Worm (Caenorhabditis elegans): ENCODE results near the gene K02F6.6.

K02F6.6 gene

ce11 chrII:2530496-2530895 is at the start of gene K02F6.6:
K02F6.6 (plus strand) TSS chrII:2530796.
- TF ChIP-seq T22C8.4 (GFP tag; IDR thresholded peaks at IDR 0.05) (no peak), ztf-29 (GFP tag; IDR thresholded peaks at IDR 0.05) (no peak), ztf-23 (GFP tag; IDR thresholded peaks at IDR 0.05) (no peak), klf-2 (GFP tag; conservative IDR thresholded peaks at IDR 0.05) (no peak), med-1 (GFP tag; optimal IDR thresholded peaks at IDR 0.05; ENCODE audit: insufficient read depth) (no peak), ref-1 (GFP tag; conservative IDR thresholded peaks at IDR 0.05) (no peak), cog-1 (tag; optimal IDR thresholded peaks at IDR 0.05) (no peak), tab-1 (GFP tag; IDR thresholded peaks at IDR 0.05) (no peak), flt-1 (GFP tag; IDR thresholded peaks at IDR 0.05) (no peak)

ce11 chrII:2481621-2482020 is 49.0 kb upstream of the K02F6.6 start, which contains the start of gene F53G2.2:
F53G2.2 (plus strand) TSS chrII:2481921.
- TF ChIP-seq ref-1 (GFP tag; conservative IDR thresholded peaks at IDR 0.05) (no peak), ztf-23 (GFP tag; IDR thresholded peaks at IDR 0.05) (no peak), ztf-29 (GFP tag; IDR thresholded peaks at IDR 0.05) (no peak), med-1 (GFP tag; optimal IDR thresholded peaks at IDR 0.05; ENCODE audit: insufficient read depth) (no peak), tab-1 (GFP tag; IDR thresholded peaks at IDR 0.05) (no peak), T22C8.4 (GFP tag; IDR thresholded peaks at IDR 0.05) (no peak), cog-1 (tag; optimal IDR thresholded peaks at IDR 0.05) (no peak), flt-1 (GFP tag; IDR thresholded peaks at IDR 0.05) (no peak), klf-2 (GFP tag; conservative IDR thresholded peaks at IDR 0.05) (no peak)

ce11 chrII:2483507-2483906 is 47.1 kb upstream of the K02F6.6 start, which contains the start of gene F53G2.13:
F53G2.13 (plus strand) TSS chrII:2483807.
- TF ChIP-seq ztf-23 (GFP tag; IDR thresholded peaks at IDR 0.05) (no peak), ztf-29 (GFP tag; IDR thresholded peaks at IDR 0.05) (no peak), med-1 (GFP tag; optimal IDR thresholded peaks at IDR 0.05; ENCODE audit: insufficient read depth) (no peak), klf-2 (GFP tag; conservative IDR thresholded peaks at IDR 0.05) (no peak), cog-1 (tag; optimal IDR thresholded peaks at IDR 0.05) (no peak), flt-1 (GFP tag; IDR thresholded peaks at IDR 0.05) (no peak)

- TF ChIP-seq ref-1 (GFP tag; conservative IDR thresholded peaks at IDR 0.05) (no peak), flt-1 (GFP tag; IDR thresholded peaks at IDR 0.05) (no peak), cog-1 (tag; optimal IDR thresholded peaks at IDR 0.05) (no peak), ztf-23 (GFP tag; IDR thresholded peaks at IDR 0.05) (no peak), med-1 (GFP tag; optimal IDR thresholded peaks at IDR 0.05; ENCODE audit: insufficient read depth) (no peak), T22C8.4 (GFP tag; IDR thresholded peaks at IDR 0.05) (no peak), klf-2 (GFP tag; conservative IDR thresholded peaks at IDR 0.05) (no peak), ztf-29 (GFP tag; IDR thresholded peaks at IDR 0.05) (no peak), tab-1 (GFP tag; IDR thresholded peaks at IDR 0.05) (no peak)
Measured at ce11 chrII:2488386-2488785, 42.2 kb upstream of the K02F6.6 start, which contains the start of gene F53G2.1. F53G2.1 (plus strand) TSS chrII:2488686.

- TF ChIP-seq tab-1 (GFP tag; IDR thresholded peaks at IDR 0.05) (no peak), ref-1 (GFP tag; conservative IDR thresholded peaks at IDR 0.05) (no peak), cog-1 (tag; optimal IDR thresholded peaks at IDR 0.05) (no peak), med-1 (GFP tag; optimal IDR thresholded peaks at IDR 0.05; ENCODE audit: insufficient read depth) (no peak), T22C8.4 (GFP tag; IDR thresholded peaks at IDR 0.05) (no peak), ztf-23 (GFP tag; IDR thresholded peaks at IDR 0.05) (no peak), flt-1 (GFP tag; IDR thresholded peaks at IDR 0.05) (no peak), ztf-29 (GFP tag; IDR thresholded peaks at IDR 0.05) (no peak), klf-2 (GFP tag; conservative IDR thresholded peaks at IDR 0.05) (no peak)
Measured at ce11 chrII:2503703-2504430, 26.7 kb upstream of the K02F6.6 start.

- no peak for TF ChIP-seq ztf-23 (GFP tag; IDR thresholded peaks at IDR 0.05)
- TF ChIP-seq cog-1 (tag; optimal IDR thresholded peaks at IDR 0.05) = no peak
- TF ChIP-seq ref-1 (GFP tag; conservative IDR thresholded peaks at IDR 0.05) = no peak
- no peak for TF ChIP-seq tab-1 (GFP tag; IDR thresholded peaks at IDR 0.05)
- no peak for TF ChIP-seq ztf-29 (GFP tag; IDR thresholded peaks at IDR 0.05)
- TF ChIP-seq T22C8.4 (GFP tag; IDR thresholded peaks at IDR 0.05) = no peak
- TF ChIP-seq klf-2 (GFP tag; conservative IDR thresholded peaks at IDR 0.05) = no peak
- TF ChIP-seq med-1 (GFP tag; optimal IDR thresholded peaks at IDR 0.05; ENCODE audit: insufficient read depth) = no peak
- TF ChIP-seq flt-1 (GFP tag; IDR thresholded peaks at IDR 0.05) = no peak
Measured at ce11 chrII:2504431-2504928, 26.1 kb upstream of the K02F6.6 start, which contains the start of gene gbas-1. gbas-1 (plus strand) TSS chrII:2504878.

DNA sequence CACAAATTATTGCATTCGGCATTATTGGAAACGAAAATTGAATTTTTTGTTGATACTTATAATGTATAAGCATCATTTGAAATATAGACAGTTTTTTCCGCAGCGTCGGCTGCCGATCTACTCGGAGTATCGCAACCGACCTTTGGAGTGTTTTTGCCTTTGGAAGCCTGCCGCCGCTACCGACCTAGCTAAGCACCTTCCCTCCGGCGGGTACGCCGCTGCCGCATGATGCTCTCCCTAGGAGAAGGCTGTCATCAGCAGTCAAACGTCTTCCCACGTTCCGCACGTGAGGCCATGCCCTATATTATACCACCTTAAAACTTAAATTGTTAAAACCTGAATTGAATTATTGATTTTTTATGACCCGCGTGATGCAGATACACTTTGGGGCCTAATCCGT is 12.1 kb upstream of the K02F6.6 start:
- TF ChIP-seq T22C8.4 (GFP tag; IDR thresholded peaks at IDR 0.05) = peak; percentile 54; the same call in 1 of the 2 replicates
- no peak for TF ChIP-seq cog-1 (tag; optimal IDR thresholded peaks at IDR 0.05)

ce11 chrII:2521960-2522359 is 8.6 kb upstream of the K02F6.6 start, which contains the start of gene bath-13:
bath-13 (minus strand) TSS chrII:2522060.
- TF ChIP-seq flt-1 (GFP tag; IDR thresholded peaks at IDR 0.05) = no peak
- TF ChIP-seq klf-2 (GFP tag; conservative IDR thresholded peaks at IDR 0.05) = no peak
- no peak for TF ChIP-seq med-1 (GFP tag; optimal IDR thresholded peaks at IDR 0.05; ENCODE audit: insufficient read depth)
- TF ChIP-seq ztf-29 (GFP tag; IDR thresholded peaks at IDR 0.05) = no peak

- TF ChIP-seq ztf-29 (GFP tag; IDR thresholded peaks at IDR 0.05) = peak; percentile 84; the same call in 1 of the 2 replicates
- no peak for TF ChIP-seq ztf-23 (GFP tag; IDR thresholded peaks at IDR 0.05)
Measured at ce11 chrII:2525652-2526051, 4.9 kb upstream of the K02F6.6 start.

- no peak for TF ChIP-seq ztf-23 (GFP tag; IDR thresholded peaks at IDR 0.05)
Measured at ce11 chrII:2526887-2527286, 3.7 kb upstream of the K02F6.6 start.
